Fruit fly (Drosophila melanogaster) whole organism, embryonic: ENCODE data around the gene CG14960.

Experiments used
- CG10462 ChIP-seq: fragments of 200-800 bp; sonication (Bioruptor generic); optimal IDR thresholded peaks from 2 replicates; lab custom pipeline; 2016; ENCODE audit warnings: missing biosample characterization, missing genetic modification characterization
- CG12744 ChIP-seq: fragments of 200-800 bp; sonication (Bioruptor generic); optimal IDR thresholded peaks from 2 replicates; lab custom pipeline; 2016; ENCODE audit warnings: missing biosample characterization, missing genetic modification characterization
- CG13894 ChIP-seq: fragments of 200-800 bp; sonication (Bioruptor generic); optimal IDR thresholded peaks from 3 replicates; lab custom pipeline; 2018; ENCODE audit warnings: missing biosample characterization, mild to moderate bottlenecking, missing genetic modification characterization, moderate library complexity
- CG14441 ChIP-seq: fragments of 200-800 bp; sonication (Bioruptor generic); IDR thresholded peaks from 2 replicates; pipeline ENCODE4 v1.3.6; 2022; ENCODE audit warnings: missing biosample characterization, missing genetic modification characterization
- CG15514 ChIP-seq: fragments of 200-800 bp; sonication (Bioruptor generic); optimal IDR thresholded peaks from 3 replicates; lab custom pipeline; 2017; ENCODE audit warnings: missing biosample characterization, missing genetic modification characterization, mild to moderate bottlenecking, moderate library complexity, missing genetic modification reagents
- CG15601 ChIP-seq: fragments of 200-800 bp; sonication (Bioruptor generic); optimal IDR thresholded peaks from 3 replicates; lab custom pipeline; 2019; ENCODE audit warnings: missing biosample characterization, mild to moderate bottlenecking, missing genetic modification characterization, moderate library complexity
- CG1647 ChIP-seq: fragments of 200-800 bp; sonication (Bioruptor generic); optimal IDR thresholded peaks from 3 replicates; lab custom pipeline; 2016; ENCODE audit warnings: missing biosample characterization, missing genetic modification characterization
- CG17359 ChIP-seq: fragments of 200-800 bp; sonication (Bioruptor generic); optimal IDR thresholded peaks from 3 replicates; lab custom pipeline; 2018; ENCODE audit warnings: missing biosample characterization, mild to moderate bottlenecking, missing genetic modification characterization, moderate library complexity
- CG18619 ChIP-seq: fragments of 200-800 bp; sonication (Bioruptor generic); optimal IDR thresholded peaks from 3 replicates; lab custom pipeline; 2017; ENCODE audit warnings: missing biosample characterization, mild to moderate bottlenecking, missing genetic modification characterization
- CG18764 ChIP-seq: fragments of 200-800 bp; sonication (Bioruptor generic); optimal IDR thresholded peaks from 3 replicates; lab custom pipeline; 2016; ENCODE audit warnings: missing biosample characterization, missing genetic modification characterization
- CG2120 ChIP-seq: fragments of 200-800 bp; sonication (Bioruptor generic); optimal IDR thresholded peaks from 3 replicates; lab custom pipeline; 2016; ENCODE audit warnings: missing biosample characterization, missing genetic modification characterization
- CG31365 ChIP-seq: fragments of 200-800 bp; sonication (Bioruptor generic); optimal IDR thresholded peaks from 2 replicates; lab custom pipeline; 2018; ENCODE audit warnings: missing biosample characterization, mild to moderate bottlenecking, missing genetic modification characterization
- CG4282 ChIP-seq: fragments of 200-800 bp; sonication (Bioruptor generic); optimal IDR thresholded peaks from 2 replicates; lab custom pipeline; 2016; ENCODE audit warnings: missing biosample characterization, missing genetic modification characterization
- CG4707 ChIP-seq: fragments of 200-800 bp; sonication (Bioruptor generic); optimal IDR thresholded peaks from 2 replicates; lab custom pipeline; 2018; ENCODE audit warnings: missing biosample characterization, mild to moderate bottlenecking, missing genetic modification characterization, moderate library complexity
- CG7745 ChIP-seq: fragments of 200-800 bp; sonication (Bioruptor generic); optimal IDR thresholded peaks from 2 replicates; lab custom pipeline; 2018; ENCODE audit warnings: missing biosample characterization, mild to moderate bottlenecking, missing genetic modification characterization, moderate library complexity
- CG7786 ChIP-seq: fragments of 200-800 bp; sonication (Bioruptor generic); optimal IDR thresholded peaks from 2 replicates; lab custom pipeline; 2016; ENCODE audit warnings: missing biosample characterization, missing genetic modification characterization
- CG7987 ChIP-seq: fragments of 200-800 bp; sonication (Bioruptor generic); optimal IDR thresholded peaks from 2 replicates; lab custom pipeline; 2018; ENCODE audit warnings: missing biosample characterization, mild to moderate bottlenecking, missing genetic modification characterization, moderate library complexity
- CG8944 ChIP-seq: fragments of 200-800 bp; sonication (Bioruptor generic); optimal IDR thresholded peaks from 3 replicates; lab custom pipeline; 2016; ENCODE audit warnings: missing biosample characterization, missing genetic modification characterization
- CkIIα-i1 ChIP-seq: fragments of 200-800 bp; sonication (Bioruptor generic); IDR thresholded peaks from 2 replicates; pipeline ENCODE4 v1.3.6; 2022; ENCODE audit warnings: missing biosample characterization, missing genetic modification characterization
- CrebB ChIP-seq: fragments of 200-800 bp; sonication (Bioruptor generic); optimal IDR thresholded peaks from 3 replicates; lab custom pipeline; 2018; ENCODE audit warnings: missing biosample characterization, mild to moderate bottlenecking, missing genetic modification characterization
- Doc3 ChIP-seq: fragments of 200-800 bp; sonication (Bioruptor generic); IDR thresholded peaks from 3 replicates; pipeline ENCODE4 v1.3.6; 2022; ENCODE audit warnings: missing biosample characterization, missing genetic modification characterization; ENCODE audit not compliant: partially characterized antibody
- Fer1 ChIP-seq: fragments of 200-800 bp; sonication (Bioruptor generic); optimal IDR thresholded peaks from 2 replicates; lab custom pipeline; 2017; ENCODE audit warnings: missing biosample characterization, mild to moderate bottlenecking, missing genetic modification characterization
- Fer2 ChIP-seq: fragments of 200-800 bp; sonication (Bioruptor generic); optimal IDR thresholded peaks from 2 replicates; lab custom pipeline; 2018; ENCODE audit warnings: missing biosample characterization, mild to moderate bottlenecking, missing genetic modification characterization, moderate library complexity
- HLH3B ChIP-seq: fragments of 200-800 bp; sonication (Bioruptor generic); IDR thresholded peaks from 2 replicates; pipeline ENCODE4 v1.3.6; 2022; ENCODE audit warnings: missing biosample characterization, missing genetic modification characterization
- Kr ChIP-seq: fragments of 200-800 bp; sonication (Bioruptor generic); optimal IDR thresholded peaks from 2 replicates; lab custom pipeline; 2017; ENCODE audit warnings: missing biosample characterization, mild to moderate bottlenecking, missing genetic modification characterization
- Nf-YB ChIP-seq: fragments of 200-800 bp; sonication (Bioruptor generic); optimal IDR thresholded peaks from 3 replicates; lab custom pipeline; 2019; ENCODE audit warnings: missing biosample characterization, mild to moderate bottlenecking, missing genetic modification characterization, moderate library complexity
- Optix ChIP-seq: fragments of 200-800 bp; sonication (Bioruptor generic); IDR thresholded peaks from 3 replicates; pipeline ENCODE4 v1.3.6; 2022; ENCODE audit warnings: missing biosample characterization, missing genetic modification characterization
- Poxn ChIP-seq: fragments of 200-800 bp; sonication (Bioruptor generic); IDR thresholded peaks from 2 replicates; pipeline ENCODE4 v1.3.6; 2022; ENCODE audit warnings: missing biosample characterization, missing genetic modification characterization
- Ptx1 ChIP-seq: fragments of 200-800 bp; sonication (Bioruptor generic); IDR thresholded peaks from 2 replicates; pipeline ENCODE4 v1.3.6; 2022; ENCODE audit warnings: missing biosample characterization, missing genetic modification characterization
- Rx ChIP-seq: fragments of 200-800 bp; sonication (Bioruptor generic); IDR thresholded peaks from 2 replicates; pipeline ENCODE4 v1.3.6; 2022; ENCODE audit warnings: missing biosample characterization, missing genetic modification characterization
- Side ChIP-seq: fragments of 200-800 bp; sonication (Bioruptor generic); optimal IDR thresholded peaks from 2 replicates; lab custom pipeline; 2016; ENCODE audit warnings: missing biosample characterization, missing genetic modification characterization
- Ssrp ChIP-seq: fragments of 200-800 bp; sonication (Bioruptor generic); optimal IDR thresholded peaks from 2 replicates; lab custom pipeline; 2018; ENCODE audit warnings: missing biosample characterization, mild to moderate bottlenecking, missing genetic modification characterization, moderate library complexity
- TFAM ChIP-seq: fragments of 200-800 bp; sonication (Bioruptor generic); optimal IDR thresholded peaks from 2 replicates; lab custom pipeline; 2017; ENCODE audit warnings: missing biosample characterization, missing genetic modification characterization, inconsistent platforms
- cato ChIP-seq: fragments of 200-800 bp; sonication (Bioruptor generic); optimal IDR thresholded peaks from 2 replicates; lab custom pipeline; 2016; ENCODE audit warnings: missing biosample characterization, missing genetic modification characterization, borderline replicate concordance
- gcm2 ChIP-seq: fragments of 200-800 bp; sonication (Bioruptor generic); optimal IDR thresholded peaks from 2 replicates; lab custom pipeline; 2016; ENCODE audit warnings: missing biosample characterization, missing genetic modification characterization
- grn ChIP-seq: fragments of 200-800 bp; sonication (Bioruptor generic); optimal IDR thresholded peaks from 3 replicates; lab custom pipeline; 2017; ENCODE audit warnings: missing biosample characterization, missing genetic modification characterization
- gt ChIP-seq: fragments of 200-800 bp; sonication (Bioruptor generic); IDR thresholded peaks from 2 replicates; pipeline ENCODE4 v1.3.6; 2022; ENCODE audit warnings: missing biosample characterization, missing genetic modification characterization
- hb ChIP-seq: fragments of 200-800 bp; sonication (Bioruptor generic); IDR thresholded peaks from 3 replicates; pipeline ENCODE4 v1.3.6; 2022; ENCODE audit warnings: missing biosample characterization, missing genetic modification characterization; ENCODE audit not compliant: partially characterized antibody
- hbn ChIP-seq: fragments of 200-800 bp; sonication (Bioruptor generic); IDR thresholded peaks from 2 replicates; pipeline ENCODE4 v1.3.6; 2022; ENCODE audit warnings: missing biosample characterization, missing genetic modification characterization; ENCODE audit not compliant: partially characterized antibody
- ken ChIP-seq: fragments of 200-800 bp; sonication (Bioruptor generic); IDR thresholded peaks from 3 replicates; pipeline ENCODE4 v1.3.6; 2022; ENCODE audit warnings: missing biosample characterization, missing genetic modification characterization
- lmd ChIP-seq: fragments of 200-800 bp; sonication (Bioruptor generic); IDR thresholded peaks from 2 replicates; pipeline ENCODE4 v1.3.6; 2022; ENCODE audit warnings: missing biosample characterization, missing genetic modification characterization
- nerfin-1 ChIP-seq: fragments of 200-800 bp; sonication (Bioruptor generic); optimal IDR thresholded peaks from 3 replicates; lab custom pipeline; 2019; ENCODE audit warnings: missing biosample characterization, mild to moderate bottlenecking, missing genetic modification characterization, moderate library complexity
- pho ChIP-seq: fragments of 200-800 bp; sonication (Bioruptor generic); optimal IDR thresholded peaks from 2 replicates; lab custom pipeline; 2016; ENCODE audit warnings: missing biosample characterization, missing genetic modification characterization
- psq ChIP-seq: fragments of 200-800 bp; sonication (Bioruptor generic); optimal IDR thresholded peaks from 2 replicates; lab custom pipeline; 2017; ENCODE audit warnings: missing biosample characterization, missing genetic modification characterization
- pum ChIP-seq: fragments of 200-800 bp; sonication (Bioruptor generic); optimal IDR thresholded peaks from 2 replicates; lab custom pipeline; 2016; ENCODE audit warnings: missing biosample characterization, missing genetic modification characterization
- row ChIP-seq: fragments of 200-800 bp; sonication (Bioruptor generic); IDR thresholded peaks from 3 replicates; pipeline ENCODE4 v1.3.6; 2022; ENCODE audit warnings: missing biosample characterization, missing genetic modification characterization
- tin ChIP-seq: fragments of 200-800 bp; sonication (Bioruptor generic); optimal IDR thresholded peaks from 3 replicates; lab custom pipeline; 2016; ENCODE audit warnings: missing biosample characterization, missing genetic modification characterization
- ttk ChIP-seq: fragments of 200-800 bp; sonication (Bioruptor generic); IDR thresholded peaks from 2 replicates; pipeline ENCODE4 v2.1.2; 2022; ENCODE audit warnings: missing biosample characterization, missing genetic modification characterization
- usp ChIP-seq: fragments of >200 bp; optimal IDR thresholded peaks from 2 replicates; lab custom pipeline; 2017; ENCODE audit warnings: missing biosample characterization, missing genetic modification characterization
- vvl ChIP-seq: fragments of 200-800 bp; sonication (Bioruptor generic); IDR thresholded peaks from 2 replicates; pipeline ENCODE4 v1.3.6; 2022; ENCODE audit warnings: missing biosample characterization, missing genetic modification characterization
- zen2 ChIP-seq: fragments of 200-800 bp; sonication (Bioruptor generic); IDR thresholded peaks from 3 replicates; pipeline ENCODE4 v1.3.6; 2022; ENCODE audit warnings: missing biosample characterization, missing genetic modification characterization; ENCODE audit not compliant: partially characterized antibody

The CG14960 gene

dm6 chr3L:3303087-3303526 is 32.3 kb downstream of the CG14960 start, which contains the start of gene CG14968 (continued):
- TF ChIP-seq CG10462 (GFP tag; lab: Kevin White, UChicago) = peak; percentile 85
- peak; percentile 74 for TF ChIP-seq TFAM (GFP tag; lab: Kevin White, UChicago)
- no peak for TF ChIP-seq hb (GFP tag; lab: Robert Waterston, UW)
- peak; percentile 77 for TF ChIP-seq CkIIα-i1 (GFP tag; lab: Robert Waterston, UW)
- peak; percentile 81 for TF ChIP-seq Nf-YB
- peak; percentile 63 for TF ChIP-seq Side (GFP tag; lab: Kevin White, UChicago)
- peak; percentile 64 for TF ChIP-seq pum (GFP tag; lab: Kevin White, UChicago)
- no peak for TF ChIP-seq Kr (GFP tag; lab: Kevin White, UChicago)
- peak; percentile 78 for TF ChIP-seq pho
- TF ChIP-seq lmd = peak; percentile 96
- TF ChIP-seq HLH3B (GFP tag; lab: Robert Waterston, UW) = peak; percentile 96
- TF ChIP-seq CG31365 (tag; lab: Kevin White, UChicago) = peak; percentile 73
- peak; percentile 81 for TF ChIP-seq Poxn (GFP tag; lab: Robert Waterston, UW)
- TF ChIP-seq Fer2 (tag; lab: Kevin White, UChicago) = peak; percentile 89
- TF ChIP-seq CG1647 = peak; percentile 92
- peak; percentile 95 for TF ChIP-seq Fer1 (GFP tag; lab: Kevin White, UChicago)
- no peak for TF ChIP-seq zen2
- peak; percentile 85 for TF ChIP-seq Optix
- TF ChIP-seq CG7786 (GFP tag; lab: Kevin White, UChicago) = peak; percentile 72
- peak; percentile 74 for TF ChIP-seq CG4707 (GFP tag; lab: Kevin White, UChicago)
- TF ChIP-seq CG7745 (tag; lab: Kevin White, UChicago) = no peak
- peak; percentile 76 for TF ChIP-seq psq
- TF ChIP-seq CG14441 (GFP tag; lab: Robert Waterston, UW) = peak; percentile 95
- TF ChIP-seq CrebB (tag; lab: Kevin White, UChicago) = peak; percentile 88
- TF ChIP-seq cato (GFP tag; lab: Kevin White, UChicago) = peak; percentile 82
- peak; percentile 82 for TF ChIP-seq nerfin-1 (tag; lab: Kevin White, UChicago)
- peak; percentile 98 for TF ChIP-seq CG17359
- peak; percentile 94 for TF ChIP-seq ken (GFP tag; lab: Robert Waterston, UW)
- TF ChIP-seq usp (GFP tag; lab: Kevin White, UChicago) = no peak
- TF ChIP-seq CG15601 (tag; lab: Kevin White, UChicago) = peak; percentile 89
- peak; percentile 90 for TF ChIP-seq Rx (GFP tag; lab: Robert Waterston, UW)
- peak; percentile 56 for TF ChIP-seq gcm2
- peak; percentile 99 for TF ChIP-seq vvl (GFP tag; lab: Robert Waterston, UW)
- TF ChIP-seq hbn (GFP tag; lab: Robert Waterston, UW) = no peak
- TF ChIP-seq CG8944 (GFP tag; lab: Kevin White, UChicago) = peak; percentile 34
- peak; percentile 96 for TF ChIP-seq ttk (GFP tag; lab: Robert Waterston, UW)
- peak; percentile 87 for TF ChIP-seq CG18764
- TF ChIP-seq CG2120 (GFP tag; lab: Kevin White, UChicago) = peak; percentile 96
- TF ChIP-seq CG15514 = peak; percentile 93
- TF ChIP-seq Doc3 (GFP tag; lab: Robert Waterston, UW) = no peak
- peak; percentile 92 for TF ChIP-seq Ssrp (tag; lab: Kevin White, UChicago)
- TF ChIP-seq CG18619 (GFP tag; lab: Kevin White, UChicago) = peak; percentile 91
- TF ChIP-seq grn (GFP tag; lab: Kevin White, UChicago) = peak; percentile 51
- TF ChIP-seq CG4282 = no peak
- peak; percentile 96 for TF ChIP-seq row (GFP tag; lab: Robert Waterston, UW)
- peak; percentile 82 for TF ChIP-seq gt (GFP tag; lab: Robert Waterston, UW)
- peak; percentile 94 for TF ChIP-seq CG13894 (tag; lab: Kevin White, UChicago)
- peak; percentile 97 for TF ChIP-seq Ptx1 (GFP tag; lab: Robert Waterston, UW)
- TF ChIP-seq CG7987 (GFP tag; lab: Kevin White, UChicago) = peak; percentile 88
- TF ChIP-seq CG12744 (GFP tag; lab: Kevin White, UChicago) = peak; percentile 62
- TF ChIP-seq tin (GFP tag; lab: Kevin White, UChicago) = peak; percentile 89
